Fruit fly (Drosophila melanogaster) whole organism, embryonic: ENCODE results near the gene nAChRalpha5.

Source experiments
- Abd-B ChIP-seq: fragments of 200-800 bp; sonication (Bioruptor generic); optimal IDR thresholded peaks from 2 replicates; lab custom pipeline; 2018; ENCODE audit warnings: missing biosample characterization, mild to moderate bottlenecking, missing genetic modification characterization, moderate library complexity
- B-H1 ChIP-seq: fragments of 200-800 bp; sonication (Bioruptor generic); IDR thresholded peaks from 3 replicates; pipeline ENCODE4 v1.3.6; 2022; ENCODE audit warnings: missing biosample characterization, missing genetic modification characterization
- Bdp1 ChIP-seq: fragments of 200-800 bp; sonication (Bioruptor generic); optimal IDR thresholded peaks from 3 replicates; lab custom pipeline; 2016; ENCODE audit warnings: missing biosample characterization, missing genetic modification characterization
- CG10565 ChIP-seq: fragments of 200-800 bp; sonication (Bioruptor generic); optimal IDR thresholded peaks from 3 replicates; lab custom pipeline; 2016; ENCODE audit warnings: missing biosample characterization, mild to moderate bottlenecking, missing genetic modification characterization
- CG1233 ChIP-seq: fragments of 200-800 bp; sonication (Bioruptor generic); optimal IDR thresholded peaks from 4 replicates; lab custom pipeline; 2018; ENCODE audit warnings: missing biosample characterization, mild to moderate bottlenecking, missing genetic modification characterization
- CG14014 ChIP-seq: fragments of 200-800 bp; sonication (Bioruptor generic); IDR thresholded peaks from 2 replicates; pipeline ENCODE4 v1.3.6; 2022; ENCODE audit warnings: missing biosample characterization, missing genetic modification characterization
- CG15479 ChIP-seq: fragments of 200-800 bp; sonication (Bioruptor generic); optimal IDR thresholded peaks from 3 replicates; lab custom pipeline; 2019; ENCODE audit warnings: missing biosample characterization, mild to moderate bottlenecking, missing genetic modification characterization, moderate library complexity
- CG17612 ChIP-seq: fragments of 200-800 bp; sonication (Bioruptor generic); IDR thresholded peaks from 2 replicates; pipeline ENCODE4 v1.3.6; 2022; ENCODE audit warnings: missing biosample characterization, missing genetic modification characterization
- CG17829 ChIP-seq: fragments of 200-800 bp; optimal IDR thresholded peaks from 2 replicates; lab custom pipeline; 2019; ENCODE audit warnings: missing biosample characterization, mild to moderate bottlenecking, missing genetic modification characterization, moderate library complexity
- CG30020 ChIP-seq: fragments of 200-800 bp; optimal IDR thresholded peaks from 2 replicates; lab custom pipeline; 2019; ENCODE audit warnings: missing biosample characterization, mild to moderate bottlenecking, missing genetic modification characterization, moderate library complexity
- CG3065 ChIP-seq: fragments of 200-800 bp; sonication (Bioruptor generic); optimal IDR thresholded peaks from 2 replicates; lab custom pipeline; 2016; ENCODE audit warnings: missing biosample characterization, missing genetic modification characterization
- CG31441 ChIP-seq: fragments of 200-800 bp; sonication (Bioruptor generic); IDR thresholded peaks from 2 replicates; pipeline ENCODE4 v1.3.6; 2022; ENCODE audit warnings: missing biosample characterization, missing genetic modification characterization
- CG3995 ChIP-seq: fragments of 200-800 bp; sonication (Bioruptor generic); optimal IDR thresholded peaks from 3 replicates; lab custom pipeline; 2016; ENCODE audit warnings: missing biosample characterization, missing genetic modification characterization
- CG42726 ChIP-seq: fragments of 200-800 bp; sonication (Bioruptor generic); IDR thresholded peaks from 2 replicates; pipeline ENCODE4 v1.3.6; 2022; ENCODE audit warnings: missing biosample characterization, missing genetic modification characterization; ENCODE audit not compliant: partially characterized antibody
- CG6175 ChIP-seq: fragments of 200-800 bp; sonication (Bioruptor generic); IDR thresholded peaks from 3 replicates; pipeline ENCODE4 v1.3.6; 2022; ENCODE audit warnings: missing biosample characterization, missing genetic modification characterization
- CG6254 ChIP-seq: fragments of 200-800 bp; sonication (Bioruptor generic); optimal IDR thresholded peaks from 3 replicates; lab custom pipeline; 2017; ENCODE audit warnings: mild to moderate bottlenecking, missing biosample characterization, missing genetic modification reagents, missing genetic modification characterization
- CG6654 ChIP-seq: fragments of 200-800 bp; sonication (Bioruptor generic); optimal IDR thresholded peaks from 2 replicates; lab custom pipeline; 2017; ENCODE audit warnings: missing biosample characterization, mild to moderate bottlenecking, missing genetic modification characterization
- CG7357 ChIP-seq: fragments of 200-800 bp; sonication (Bioruptor generic); IDR thresholded peaks from 3 replicates; pipeline ENCODE4 v1.3.6; 2022; ENCODE audit warnings: missing biosample characterization, missing genetic modification characterization
- CG9876 ChIP-seq: fragments of 200-800 bp; sonication (Bioruptor generic); optimal IDR thresholded peaks from 2 replicates; lab custom pipeline; 2016; ENCODE audit warnings: missing biosample characterization, missing genetic modification characterization
- Chrac-16 ChIP-seq: fragments of 200-800 bp; sonication (Bioruptor generic); optimal IDR thresholded peaks from 3 replicates; lab custom pipeline; 2016; ENCODE audit warnings: missing biosample characterization, missing genetic modification characterization
- Dek ChIP-seq: fragments of 200-800 bp; sonication (Bioruptor generic); optimal IDR thresholded peaks from 3 replicates; lab custom pipeline; 2019; ENCODE audit warnings: missing biosample characterization, mild to moderate bottlenecking, missing genetic modification characterization, moderate library complexity
- Doc2 ChIP-seq: fragments of 200-800 bp; sonication (Bioruptor generic); IDR thresholded peaks from 2 replicates; pipeline ENCODE4 v1.3.6; 2022; ENCODE audit warnings: missing biosample characterization, missing genetic modification characterization
- Ets65A ChIP-seq: fragments of 200-800 bp; sonication (Bioruptor generic); peaks from one replicate; lab custom pipeline; 2016; ENCODE audit warnings: missing biosample characterization, missing genetic modification characterization
- MTF-1 ChIP-seq: fragments of 200-800 bp; sonication (Bioruptor generic); optimal IDR thresholded peaks from 2 replicates; lab custom pipeline; 2018; ENCODE audit warnings: missing biosample characterization, mild to moderate bottlenecking, missing genetic modification characterization, borderline replicate concordance
- Mad ChIP-seq: fragments of 200-800 bp; sonication (Bioruptor generic); optimal IDR thresholded peaks from 2 replicates; lab custom pipeline; 2016; ENCODE audit warnings: missing biosample characterization, missing genetic modification characterization
- Mes4 ChIP-seq: fragments of 200-800 bp; sonication (Bioruptor generic); optimal IDR thresholded peaks from 2 replicates; lab custom pipeline; 2016; ENCODE audit warnings: missing biosample characterization, missing genetic modification characterization
- NC2α ChIP-seq: fragments of 200-800 bp; sonication (Bioruptor generic); optimal IDR thresholded peaks from 2 replicates; lab custom pipeline; 2016; ENCODE audit warnings: missing biosample characterization, missing genetic modification characterization
- Ptx1 ChIP-seq: fragments of 200-800 bp; sonication (Bioruptor generic); IDR thresholded peaks from 2 replicates; pipeline ENCODE4 v1.3.6; 2022; ENCODE audit warnings: missing biosample characterization, missing genetic modification characterization
- Usf ChIP-seq: fragments of 200-800 bp; sonication (Bioruptor generic); optimal IDR thresholded peaks from 2 replicates; lab custom pipeline; 2017; ENCODE audit warnings: missing genotype, missing biosample characterization, missing genetic modification characterization
- ap ChIP-seq: fragments of 200-800 bp; sonication (Bioruptor generic); IDR thresholded peaks from 2 replicates; pipeline ENCODE4 v1.3.6; 2022; ENCODE audit warnings: missing biosample characterization, missing genetic modification characterization
- bab2 ChIP-seq: fragments of 200-800 bp; sonication (Bioruptor generic); optimal IDR thresholded peaks from 2 replicates; lab custom pipeline; 2016; ENCODE audit warnings: missing biosample characterization, missing genetic modification characterization
- bcd ChIP-seq: fragments of 200-800 bp; sonication (Bioruptor generic); optimal IDR thresholded peaks from 2 replicates; lab custom pipeline; 2017; ENCODE audit warnings: missing biosample characterization, mild to moderate bottlenecking, missing genetic modification characterization
- cas ChIP-seq: fragments of 200-800 bp; sonication (Bioruptor generic); IDR thresholded peaks from 2 replicates; pipeline ENCODE4 v1.3.6; 2022; ENCODE audit warnings: missing biosample characterization, missing genetic modification characterization
- corto ChIP-seq: fragments of 200-800 bp; sonication (Bioruptor generic); optimal IDR thresholded peaks from 2 replicates; lab custom pipeline; 2016; ENCODE audit warnings: missing biosample characterization, mild to moderate bottlenecking, missing genetic modification characterization, moderate library complexity
- dan ChIP-seq: fragments of 200-800 bp; sonication (Bioruptor generic); IDR thresholded peaks from 2 replicates; pipeline ENCODE4 v1.3.6; 2022; ENCODE audit warnings: missing biosample characterization, missing genetic modification characterization
- dysf ChIP-seq: fragments of 200-800 bp; sonication (Bioruptor generic); IDR thresholded peaks from 3 replicates; pipeline ENCODE4 v1.3.6; 2022; ENCODE audit warnings: missing biosample characterization, missing genetic modification characterization
- gce ChIP-seq: fragments of 200-800 bp; sonication (Bioruptor generic); IDR thresholded peaks from 3 replicates; pipeline ENCODE4 v1.3.6; 2022; ENCODE audit warnings: missing biosample characterization, missing genetic modification characterization
- gro ChIP-seq: fragments of 200-800 bp; sonication (Bioruptor generic); optimal IDR thresholded peaks from 2 replicates; lab custom pipeline; 2016; ENCODE audit warnings: missing biosample characterization, missing genetic modification characterization
- gsb ChIP-seq: fragments of 200-800 bp; sonication (Bioruptor generic); IDR thresholded peaks from 2 replicates; pipeline ENCODE4 v1.3.6; 2022; ENCODE audit warnings: missing biosample characterization, missing genetic modification characterization
- hkb ChIP-seq, 2 experiments: fragments of 200-800 bp in 1 of 2; fragments of >200 bp in 1 of 2; sonication (Bioruptor generic) in 1 of 2; IDR thresholded peaks in 1 of 2; optimal IDR thresholded peaks in 1 of 2; 2 replicates each; pipeline versions ENCODE4 v1.3.6 to Lab custom; 2017 to 2022; ENCODE audit warnings: missing biosample characterization in 1 of 2, missing genetic modification characterization in 1 of 2
- insv ChIP-seq, 2 experiments: fragments of 200-800 bp; sonication (Bioruptor generic); optimal IDR thresholded peaks; 3 replicates each; lab custom pipeline; 2016 to 2018; ENCODE audit warnings: missing biosample characterization in 2 of 2, missing genetic modification characterization in 2 of 2
- kah ChIP-seq: fragments of 200-800 bp; sonication (Bioruptor generic); optimal IDR thresholded peaks from 2 replicates; lab custom pipeline; 2018; ENCODE audit warnings: missing biosample characterization, mild to moderate bottlenecking, missing genetic modification characterization
- kay ChIP-seq: fragments of 200-800 bp; sonication (Bioruptor generic); optimal IDR thresholded peaks from 2 replicates; lab custom pipeline; 2016; ENCODE audit warnings: missing biosample characterization, missing genetic modification characterization
- nau ChIP-seq: fragments of 200-800 bp; sonication (Bioruptor generic); optimal IDR thresholded peaks from 3 replicates; lab custom pipeline; 2017; ENCODE audit warnings: missing biosample characterization, mild to moderate bottlenecking, missing genetic modification characterization, missing genetic modification reagents
- onecut ChIP-seq: fragments of 200-800 bp; sonication (Bioruptor generic); IDR thresholded peaks from 2 replicates; pipeline ENCODE4 v1.3.6; 2022; ENCODE audit warnings: missing biosample characterization, missing genetic modification characterization
- p53 ChIP-seq: fragments of 200-800 bp; sonication (Bioruptor generic); optimal IDR thresholded peaks from 2 replicates; lab custom pipeline; 2016; ENCODE audit warnings: missing biosample characterization, missing genetic modification characterization
- pb ChIP-seq: fragments of 200-800 bp; sonication (Bioruptor generic); optimal IDR thresholded peaks from 3 replicates; lab custom pipeline; 2016; ENCODE audit warnings: missing biosample characterization, missing genetic modification characterization
- tio ChIP-seq: fragments of 200-800 bp; sonication (Bioruptor generic); optimal IDR thresholded peaks from 2 replicates; lab custom pipeline; 2017; ENCODE audit warnings: missing biosample characterization, missing genetic modification characterization, inconsistent platforms
- toy ChIP-seq: fragments of 200-800 bp; sonication (Bioruptor generic); IDR thresholded peaks from 2 replicates; pipeline ENCODE4 v1.3.6; 2022; ENCODE audit warnings: missing biosample characterization, missing genetic modification characterization
- usp ChIP-seq: fragments of >200 bp; optimal IDR thresholded peaks from 2 replicates; lab custom pipeline; 2017; ENCODE audit warnings: missing biosample characterization, missing genetic modification characterization

The nAChRalpha5 gene

dm6 chr2L:14024051-14024745, 15.8 kb upstream of the nAChRalpha5 start (continued):
- TF ChIP-seq bab2 (GFP tag; lab: Kevin White, UChicago) (peak; percentile 100), Bdp1 (peak; percentile 96), bcd (GFP tag; lab: Kevin White, UChicago) (peak; percentile 99), CG6254 (GFP tag; lab: Kevin White, UChicago) (peak; percentile 97), Mad (GFP tag; lab: Kevin White, UChicago) (peak; percentile 99), insv (GFP tag; optimal IDR thresholded peaks at IDR 0.05; lab: Kevin White, UChicago) (peak; percentile 77 to 90), CG17829 (tag; lab: Kevin White, UChicago) (peak; percentile 97), B-H1 (peak; percentile 98), Chrac-16 (GFP tag; lab: Kevin White, UChicago) (peak; percentile 88), kah (peak; percentile 98), pb (GFP tag; lab: Kevin White, UChicago) (peak; percentile 99), CG1233 (peak; percentile 100), CG42726 (GFP tag; lab: Robert Waterston, UW) (no peak), dan (GFP tag; lab: Robert Waterston, UW) (0 out of 2 replicates have a peak, but pooled peaks have one; percentile 29), CG6654 (GFP tag; lab: Kevin White, UChicago) (peak; percentile 94), CG7357 (GFP tag; lab: Robert Waterston, UW) (peak; percentile 90), NC2α (GFP tag; lab: Kevin White, UChicago) (peak; percentile 100), CG30020 (peak; percentile 85), CG10565 (GFP tag; lab: Kevin White, UChicago) (peak; percentile 99), onecut (GFP tag; lab: Robert Waterston, UW) (peak; percentile 98), ap (GFP tag; lab: Robert Waterston, UW) (peak; percentile 98), CG9876 (GFP tag; lab: Kevin White, UChicago) (peak; percentile 99), kay (GFP tag; lab: Kevin White, UChicago) (peak; percentile 99), toy (GFP tag; lab: Robert Waterston, UW) (peak; percentile 97), CG15479 (GFP tag; lab: Kevin White, UChicago) (peak; percentile 80), Ptx1 (GFP tag; lab: Robert Waterston, UW) (peak; percentile 88), dysf (peak; percentile 94), gro (peak; percentile 98), Doc2 (GFP tag; lab: Robert Waterston, UW) (peak; percentile 88), nau (GFP tag; lab: Kevin White, UChicago) (peak; percentile 100), Dek (tag; lab: Kevin White, UChicago) (peak; percentile 98), MTF-1 (GFP tag; lab: Kevin White, UChicago) (peak; percentile 100), Mes4 (GFP tag; lab: Kevin White, UChicago) (peak; percentile 100), p53 (GFP tag; lab: Kevin White, UChicago) (peak; percentile 99), usp (GFP tag; lab: Kevin White, UChicago) (no peak), Usf (peak; percentile 97), CG17612 (GFP tag; lab: Robert Waterston, UW) (peak; percentile 97), CG3065 (GFP tag; lab: Kevin White, UChicago) (peak; percentile 99), tio (GFP tag; lab: Kevin White, UChicago) (peak; percentile 99), hkb (optimal IDR thresholded peaks at IDR 0.05; lab: Kevin White, UChicago) (no peak), hkb (GFP tag; IDR thresholded peaks at IDR 0.05; lab: Robert Waterston, UW) (peak; percentile 99), Abd-B (GFP tag; lab: Kevin White, UChicago) (peak; percentile 83), gce (GFP tag; lab: Robert Waterston, UW) (peak; percentile 100), cas (GFP tag; lab: Robert Waterston, UW) (peak; percentile 95), CG31441 (GFP tag; lab: Robert Waterston, UW) (peak; percentile 96), Ets65A (GFP tag; lab: Kevin White, UChicago) (peak; percentile 96), CG14014 (peak; percentile 99), CG3995 (peak; percentile 84), gsb (GFP tag; lab: Robert Waterston, UW) (peak; percentile 98), corto (GFP tag; lab: Kevin White, UChicago) (peak; percentile 3), CG6175 (GFP tag; lab: Robert Waterston, UW) (peak; percentile 96)
